Fruit fly (Drosophila melanogaster) ovary, adult (tissue): Measurements from ENCODE around the gene mRpS10.

Source experiments
- CG17801 ChIP-seq: fragments of 200-800 bp; optimal IDR thresholded peaks from 2 replicates; lab custom pipeline; 2019; ENCODE audit warnings: missing biosample characterization, mild to moderate bottlenecking, missing genetic modification characterization, moderate library complexity; ENCODE audit not compliant: partially characterized antibody

The mRpS10 gene

dm6 chr3R:15230285-15230684 lies 820 bp downstream of the mRpS10 start, which contains the start of gene CG34316:
Gene CG34316 (plus strand): TSS chr3R:15230585.
- no peak for TF ChIP-seq CG17801 (GFP tag; lab: Kevin White, UChicago)

- no peak for TF ChIP-seq CG17801 (GFP tag; lab: Kevin White, UChicago)
These were observed 2.2 kb downstream of the mRpS10 start for dm6 chr3R:15231635-15232138.

- TF ChIP-seq CG17801 (GFP tag; lab: Kevin White, UChicago): peak; percentile 50
These were observed 13.0 kb downstream of the mRpS10 start, which contains the start of the genes tefu and Hsc70-4 for dm6 chr3R:15242186-15243045. Gene tefu (minus strand): TSS chr3R:15242236. Gene Hsc70-4 (plus strand): TSS chr3R:15242687.

dm6 chr3R:15243046-15243356 lies 13.5 kb downstream of the mRpS10 start:
- TF ChIP-seq CG17801 (GFP tag; lab: Kevin White, UChicago): no peak

- TF ChIP-seq CG17801 (GFP tag; lab: Kevin White, UChicago): no peak
These were observed 14.0 kb downstream of the mRpS10 start for dm6 chr3R:15243452-15243851.

- no peak for TF ChIP-seq CG17801 (GFP tag; lab: Kevin White, UChicago)
These were observed 17.1 kb downstream of the mRpS10 start for dm6 chr3R:15246601-15247000.

- TF ChIP-seq CG17801 (GFP tag; lab: Kevin White, UChicago): no peak
These were observed 19.6 kb downstream of the mRpS10 start, which contains the start of gene Amt for dm6 chr3R:15249037-15249436. Gene Amt (minus strand): TSS chr3R:15249137.

- no peak for TF ChIP-seq CG17801 (GFP tag; lab: Kevin White, UChicago)
These were observed 20.3 kb downstream of the mRpS10 start, which contains the start of gene CG42404 for dm6 chr3R:15249735-15250134. Gene CG42404 (plus strand): TSS chr3R:15250094.

dm6 chr3R:15250454-15250853 lies 21.0 kb downstream of the mRpS10 start:
- TF ChIP-seq CG17801 (GFP tag; lab: Kevin White, UChicago): no peak

- TF ChIP-seq CG17801 (GFP tag; lab: Kevin White, UChicago): peak; percentile 38
These were observed 33.5 kb downstream of the mRpS10 start, which contains the start of the genes eIF2gamma and Set for dm6 chr3R:15262710-15263672. Gene eIF2gamma (minus strand): TSS chr3R:15263458. Gene Set (plus strand): TSS chr3R:15263552.

- TF ChIP-seq CG17801 (GFP tag; lab: Kevin White, UChicago): no peak
These were observed 34.5 kb downstream of the mRpS10 start for dm6 chr3R:15263946-15264345.

dm6 chr3R:15265406-15266040 lies 36.1 kb downstream of the mRpS10 start, which contains the start of gene ATPsynO:
Gene ATPsynO (plus strand): TSS chr3R:15265591.
- peak; percentile 54 for TF ChIP-seq CG17801 (GFP tag; lab: Kevin White, UChicago)

dm6 chr3R:15268426-15268825 lies 39.0 kb downstream of the mRpS10 start, which contains the start of the genes CG14864 and Zip88E:
Gene CG14864 (minus strand): TSS chr3R:15268538.
Gene Zip88E (plus strand): TSS chr3R:15268662.
- peak; percentile 21 for TF ChIP-seq CG17801 (GFP tag; lab: Kevin White, UChicago)

- no peak for TF ChIP-seq CG17801 (GFP tag; lab: Kevin White, UChicago)
These were observed 39.4 kb downstream of the mRpS10 start for dm6 chr3R:15268856-15269255.
